Fruit fly (Drosophila melanogaster): ENCODE measurements around the gene Acox3.

Acox3 gene

DNA sequence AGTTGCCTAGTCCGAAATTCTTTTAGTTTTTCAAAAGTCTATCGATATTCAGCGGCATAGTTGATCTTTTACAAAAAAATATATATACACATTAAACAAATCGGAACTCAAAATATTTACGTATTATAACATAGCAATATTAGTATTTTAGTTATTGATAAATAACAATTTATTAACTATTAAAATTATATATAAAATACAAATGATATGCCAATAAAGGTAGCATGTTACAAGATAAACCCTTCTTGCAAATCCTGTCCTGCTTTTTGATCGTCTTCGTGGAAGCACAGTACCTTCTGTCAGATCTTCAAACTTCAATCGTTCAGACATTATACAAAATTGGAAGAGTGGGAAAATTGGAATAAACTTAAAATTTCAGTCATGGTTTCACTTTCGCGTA is 48.5 kb upstream of the Acox3 start, which contains the start of gene CG9550 (continued):
- no peak for TF ChIP-seq zen2 (GFP tag; IDR thresholded peaks at IDR 0.05; ENCODE audit: partially characterized antibody)
- TF ChIP-seq CG1603 (tag; optimal IDR thresholded peaks at IDR 0.05), result no peak
- no peak for TF ChIP-seq Asciz (GFP tag; optimal IDR thresholded peaks at IDR 0.05)
- no peak for TF ChIP-seq ewg (GFP tag; optimal IDR thresholded peaks at IDR 0.05)

DNA sequence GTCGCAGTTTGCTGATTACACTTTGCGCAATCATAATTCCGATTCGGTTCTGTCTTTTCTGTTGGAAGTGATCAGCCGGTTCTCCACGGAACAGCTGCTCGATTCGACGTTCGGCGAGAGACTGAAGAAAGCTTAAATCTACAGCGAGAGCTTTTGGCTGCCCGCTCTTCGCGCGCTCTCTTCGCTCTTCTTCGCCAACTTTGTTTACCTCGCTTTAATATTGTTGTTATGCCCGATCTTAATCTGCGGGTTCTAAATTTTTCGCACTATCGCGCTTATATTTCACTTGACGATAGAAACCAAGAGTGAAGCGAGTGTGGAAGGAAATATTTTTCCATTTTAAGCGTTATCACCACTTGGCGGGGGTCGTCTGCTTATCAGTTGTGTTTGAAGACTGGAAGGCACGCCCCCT is 46.2 kb upstream of the Acox3 start, which contains the start of gene CG9547:
Gene CG9547, minus strand, starts transcription at position 128 of the 412 bp plus-strand sequence.
- TF ChIP-seq CG34224 (GFP tag; IDR thresholded peaks at IDR 0.05; ENCODE audit: partially characterized antibody), result peak; percentile 45; the same call in 2 of the 3 replicates
- no peak for TF ChIP-seq nerfin-2 (GFP tag; IDR thresholded peaks at IDR 0.05; ENCODE audit: partially characterized antibody)
- peak; percentile 4 for TF ChIP-seq ems (GFP tag; optimal IDR thresholded peaks at IDR 0.05)
- TF ChIP-seq gt (GFP tag; IDR thresholded peaks at IDR 0.05), result no peak
- TF ChIP-seq her (GFP tag; optimal IDR thresholded peaks at IDR 0.05), result peak; percentile 3
- peak; percentile 84 for TF ChIP-seq Jarid2 (GFP tag; optimal IDR thresholded peaks at IDR 0.05)
- no peak for TF ChIP-seq CG15011 (GFP tag; optimal IDR thresholded peaks at IDR 0.05)
- peak; percentile 16 for TF ChIP-seq gcm (GFP tag; optimal IDR thresholded peaks at IDR 0.05)
- TF ChIP-seq Eip74EF (GFP tag; optimal IDR thresholded peaks at IDR 0.05), result peak in 1 of 2 experiments; percentile 51
- no peak for TF ChIP-seq CG9727 (GFP tag; optimal IDR thresholded peaks at IDR 0.05)
- TF ChIP-seq Xrp1 (GFP tag; IDR thresholded peaks at IDR 0.05), result no peak
- TF ChIP-seq Nf-YB (GFP tag; optimal IDR thresholded peaks at IDR 0.05), result no peak
- TF ChIP-seq CG15269 (tag; optimal IDR thresholded peaks at IDR 0.05), result peak; percentile 11
- peak; percentile 53 for TF ChIP-seq BtbVII (GFP tag; optimal IDR thresholded peaks at IDR 0.05)
- peak; percentile 21 for TF ChIP-seq nau (GFP tag; optimal IDR thresholded peaks at IDR 0.05)
- TF ChIP-seq CG8281 (tag; optimal IDR thresholded peaks at IDR 0.05), result no peak
- TF ChIP-seq bsh (GFP tag; optimal IDR thresholded peaks at IDR 0.05), result peak in 1 of 2 experiments; percentile 8
- peak; percentile 15 for TF ChIP-seq CG2678 (tag; optimal IDR thresholded peaks at IDR 0.05)
- TF ChIP-seq hkb (optimal IDR thresholded peaks at IDR 0.05), result no peak
- peak; percentile 32; the same call in 1 of the 2 replicates for TF ChIP-seq hkb (GFP tag; IDR thresholded peaks at IDR 0.05)
- TF ChIP-seq chm (GFP tag; IDR thresholded peaks at IDR 0.05), result peak; percentile 26; the same call in 1 of the 2 replicates
- TF ChIP-seq Dll (GFP tag; IDR thresholded peaks at IDR 0.05; ENCODE audit: partially characterized antibody), result peak; percentile 27; the same call in 2 of the 4 replicates
- TF ChIP-seq YL-1 (GFP tag; optimal IDR thresholded peaks at IDR 0.05), result peak; percentile 4
- peak; percentile 48 for TF ChIP-seq Hmr (GFP tag; optimal IDR thresholded peaks at IDR 0.05)
- no peak for TF ChIP-seq CG4730 (GFP tag; IDR thresholded peaks at IDR 0.05)
- no peak for TF ChIP-seq CG17359 (tag; optimal IDR thresholded peaks at IDR 0.05)
- peak; percentile 44 for TF ChIP-seq CG13894 (tag; optimal IDR thresholded peaks at IDR 0.05)
- peak; percentile 68 for TF ChIP-seq CG6765 (GFP tag; optimal IDR thresholded peaks at IDR 0.05)
- no peak for TF ChIP-seq CG12744 (GFP tag; optimal IDR thresholded peaks at IDR 0.05)
- TF ChIP-seq cato (GFP tag; optimal IDR thresholded peaks at IDR 0.05; ENCODE audit: borderline replicate concordance), result no peak
- no peak for TF ChIP-seq CG8359 (GFP tag; optimal IDR thresholded peaks at IDR 0.05; ENCODE audit: borderline replicate concordance)
- no peak for TF ChIP-seq CG8089 (GFP tag; optimal IDR thresholded peaks at IDR 0.05)
- TF ChIP-seq NK7.1 (GFP tag; optimal IDR thresholded peaks at IDR 0.05), result no peak
- TF ChIP-seq CG15073 (GFP tag; optimal IDR thresholded peaks at IDR 0.05), result no peak
- peak; percentile 25; the same call in 1 of the 2 replicates for TF ChIP-seq CG14014 (GFP tag; IDR thresholded peaks at IDR 0.05)
- no peak for TF ChIP-seq dm (GFP tag; optimal IDR thresholded peaks at IDR 0.05)
- peak; percentile 31 for TF ChIP-seq wek (GFP tag; optimal IDR thresholded peaks at IDR 0.05)
- TF ChIP-seq otp (GFP tag; IDR thresholded peaks at IDR 0.05), result no peak
- TF ChIP-seq CG12236 (GFP tag; optimal IDR thresholded peaks at IDR 0.05), result no peak
- TF ChIP-seq CG13624 (GFP tag; optimal IDR thresholded peaks at IDR 0.05), result peak; percentile 8
- TF ChIP-seq CHES-1-like (GFP tag; optimal IDR thresholded peaks at IDR 0.05), result no peak
- no peak for TF ChIP-seq CG11723 (GFP tag; optimal IDR thresholded peaks at IDR 0.05)
- peak; percentile 29 for TF ChIP-seq CrebB (tag; optimal IDR thresholded peaks at IDR 0.05)
- peak; percentile 59 for TF ChIP-seq Med (GFP tag)

Data from whole organism, embryonic.